Fruit fly (Drosophila melanogaster): Measurements from ENCODE around the gene CG32374.

The CG32374 gene

DNA sequence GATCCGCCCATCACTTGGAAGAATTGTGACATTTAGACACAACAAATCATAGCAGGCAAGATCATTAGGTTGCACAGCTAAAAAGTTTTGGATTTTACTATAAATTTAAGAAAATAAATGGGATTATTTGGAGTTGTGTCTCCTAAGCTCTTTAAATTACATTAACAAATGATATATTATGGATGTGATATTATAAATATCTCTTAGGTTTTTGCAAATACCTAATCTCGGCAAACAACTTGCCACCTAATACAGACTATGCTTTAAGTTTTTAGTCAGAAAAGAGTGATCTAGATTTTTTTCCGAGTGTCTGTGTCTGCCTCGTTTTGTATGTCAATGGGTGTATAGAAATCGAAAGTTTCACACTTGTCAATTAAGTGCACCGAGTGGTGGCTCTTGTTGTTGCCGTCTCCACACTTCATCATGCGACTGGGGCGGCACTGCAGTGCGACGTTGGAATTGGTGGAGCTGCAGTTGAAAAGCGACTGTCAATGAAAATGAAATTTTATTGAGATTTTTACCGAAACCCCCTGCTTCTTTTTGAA is 3.7 kb upstream of the CG32374 start:
- TF ChIP-seq CG17568 (GFP tag; optimal IDR thresholded peaks at IDR 0.05) (no peak), Hr39 (optimal IDR thresholded peaks at IDR 0.05) (no peak), sens (GFP tag) (peak; percentile 17), Blimp-1 (GFP tag; optimal IDR thresholded peaks at IDR 0.05) (peak; percentile 70), CG10366 (GFP tag; IDR thresholded peaks at IDR 0.05) (no peak)

DNA sequence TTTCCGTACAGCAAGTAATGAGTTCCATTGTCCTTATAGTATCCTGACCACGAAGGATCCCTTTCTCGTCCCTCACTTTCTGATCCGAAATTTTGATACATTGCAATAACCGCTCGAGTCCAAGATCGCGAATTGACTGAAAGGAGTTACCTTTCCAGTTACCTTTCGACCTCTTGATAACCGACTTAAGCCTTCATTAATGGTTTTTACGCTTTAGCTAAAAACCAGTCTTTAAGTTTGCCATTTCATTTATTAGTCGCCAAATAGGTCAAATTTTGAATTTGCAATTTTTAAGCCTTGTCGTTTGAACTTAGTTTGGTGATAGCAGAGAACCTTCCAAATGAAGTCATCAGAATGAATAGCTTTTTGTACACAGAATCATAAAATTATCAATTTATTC is 1.4 kb upstream of the CG32374 start, which contains the start of gene CG32376:
TSS of gene CG32376 (minus strand) at position 101 of the 400 bp plus-strand sequence.
- no peak for TF ChIP-seq CG8765 (GFP tag; IDR thresholded peaks at IDR 0.05)
- no peak for TF ChIP-seq CG17328 (GFP tag; IDR thresholded peaks at IDR 0.05)
- no peak for TF ChIP-seq CG4730 (GFP tag; IDR thresholded peaks at IDR 0.05)
- TF ChIP-seq jigr1 (GFP tag; IDR thresholded peaks at IDR 0.05): no peak
- TF ChIP-seq fd3F (GFP tag; optimal IDR thresholded peaks at IDR 0.05): no peak
- TF ChIP-seq CG14710 (tag; optimal IDR thresholded peaks at IDR 0.05): no peak
- no peak for TF ChIP-seq CG34422 (GFP tag; IDR thresholded peaks at IDR 0.05)
- TF ChIP-seq vfl (GFP tag; optimal IDR thresholded peaks at IDR 0.05): no peak
- no peak for TF ChIP-seq chif (GFP tag; optimal IDR thresholded peaks at IDR 0.05)
- no peak for TF ChIP-seq tx (GFP tag; optimal IDR thresholded peaks at IDR 0.05)
- TF ChIP-seq pfk (GFP tag; optimal IDR thresholded peaks at IDR 0.05): no peak
- TF ChIP-seq dpn (GFP tag; optimal IDR thresholded peaks at IDR 0.05): no peak
- no peak for TF ChIP-seq crol (GFP tag; IDR thresholded peaks at IDR 0.05)
- no peak for TF ChIP-seq tll (GFP tag; optimal IDR thresholded peaks at IDR 0.05)
- no peak for TF ChIP-seq her (GFP tag; optimal IDR thresholded peaks at IDR 0.05)
- TF ChIP-seq CG9609 (GFP tag; optimal IDR thresholded peaks at IDR 0.05): no peak
- TF ChIP-seq seq (GFP tag; IDR thresholded peaks at IDR 0.05): no peak
- TF ChIP-seq peb (GFP tag; IDR thresholded peaks at IDR 0.05): no peak
- no peak for TF ChIP-seq pnt (GFP tag; optimal IDR thresholded peaks at IDR 0.05)

DNA sequence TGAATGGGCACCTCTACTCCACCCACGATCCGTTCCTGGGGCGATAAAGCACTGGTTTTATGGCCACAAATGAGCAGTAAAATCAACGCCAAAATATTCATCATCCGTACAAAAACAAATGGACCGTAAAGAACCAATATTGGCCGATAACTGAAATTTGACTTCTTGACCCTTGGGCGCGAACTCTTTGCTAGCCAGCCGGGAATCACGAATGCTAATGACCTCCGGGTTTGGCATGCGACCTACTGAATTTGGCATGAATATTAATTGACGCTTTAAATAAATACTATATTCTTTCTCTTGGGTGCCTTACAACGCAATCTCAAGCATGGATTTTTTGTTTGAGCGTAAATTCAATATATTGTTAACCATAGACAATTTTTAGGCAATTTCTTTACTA is 1.2 kb downstream of the CG32374 start, which contains the start of gene CG16998:
TSS of gene CG16998 (minus strand) at position 101 of the 400 bp plus-strand sequence.
- no peak for TF ChIP-seq knrl (GFP tag; IDR thresholded peaks at IDR 0.05; ENCODE audit: partially characterized antibody)
- TF ChIP-seq CG3995 (GFP tag; optimal IDR thresholded peaks at IDR 0.05): no peak
- TF ChIP-seq CG16863 (GFP tag; optimal IDR thresholded peaks at IDR 0.05): no peak
- no peak for TF ChIP-seq salm (tag; optimal IDR thresholded peaks at IDR 0.05)
- no peak for TF ChIP-seq CG9797 (GFP tag; optimal IDR thresholded peaks at IDR 0.05)
- no peak for TF ChIP-seq CG18011 (GFP tag; optimal IDR thresholded peaks at IDR 0.05)
- TF ChIP-seq crp (GFP tag; optimal IDR thresholded peaks at IDR 0.05): no peak
- no peak for TF ChIP-seq CG7357 (GFP tag; IDR thresholded peaks at IDR 0.05)

DNA sequence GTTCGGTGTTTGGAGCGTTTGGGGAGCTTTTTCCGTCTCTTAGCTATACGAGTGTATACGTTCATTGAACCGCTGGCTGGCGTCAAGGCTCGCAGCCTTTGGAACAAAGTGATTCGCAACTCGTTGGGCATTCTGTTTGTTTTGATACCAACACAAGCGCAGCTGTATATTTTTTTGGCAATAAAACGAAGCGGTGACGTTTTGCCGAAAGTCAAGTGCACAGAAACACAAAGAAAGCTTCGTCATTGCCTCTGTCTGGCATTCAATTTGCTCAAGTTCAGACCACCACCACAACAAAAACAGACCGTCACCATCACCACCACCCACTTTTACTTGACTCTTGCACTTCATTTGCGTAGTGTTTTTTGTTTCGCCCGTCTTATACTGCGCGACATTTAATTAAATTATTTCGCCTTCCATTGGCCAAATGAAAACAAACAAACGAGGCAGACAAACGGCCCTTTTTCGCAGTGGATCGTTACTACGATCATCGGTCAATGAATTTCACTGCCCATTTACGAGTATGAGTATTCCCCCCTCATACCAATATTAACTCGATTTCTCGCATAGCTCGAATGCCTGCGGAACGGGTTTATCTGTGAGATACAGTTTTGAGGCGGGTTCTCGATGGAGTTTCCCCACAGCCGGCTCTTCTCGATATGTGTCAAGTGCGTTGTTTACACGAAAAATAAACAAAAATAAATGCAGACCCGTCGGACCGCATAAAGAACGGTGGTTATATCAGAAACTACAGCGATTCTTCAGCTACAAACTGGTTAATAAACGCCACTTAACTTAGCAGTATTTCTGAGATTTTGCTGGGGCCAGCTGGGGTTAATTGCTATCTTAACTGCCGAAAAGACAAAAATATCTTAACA is 10.3 kb downstream of the CG32374 start:
- TF ChIP-seq kni (GFP tag; optimal IDR thresholded peaks at IDR 0.05): peak; percentile 36
- TF ChIP-seq ci (GFP tag; IDR thresholded peaks at IDR 0.05): 0 out of 3 replicates have a peak, but pooled peaks have one; percentile 0
- no peak for TF ChIP-seq CHES-1-like (GFP tag; optimal IDR thresholded peaks at IDR 0.05)
- TF ChIP-seq luna (GFP tag; optimal IDR thresholded peaks at IDR 0.05): no peak
- no peak for TF ChIP-seq CG34224 (GFP tag; IDR thresholded peaks at IDR 0.05; ENCODE audit: partially characterized antibody)
- no peak for TF ChIP-seq CG16863 (GFP tag; optimal IDR thresholded peaks at IDR 0.05)
- no peak for TF ChIP-seq CG17328 (GFP tag; IDR thresholded peaks at IDR 0.05)
- no peak for TF ChIP-seq vnd (GFP tag; IDR thresholded peaks at IDR 0.05; ENCODE audit: partially characterized antibody)
- TF ChIP-seq fru (optimal IDR thresholded peaks at IDR 0.05): no peak
- no peak for TF ChIP-seq Oli (tag; optimal IDR thresholded peaks at IDR 0.05)
- TF ChIP-seq sens (GFP tag): peak; percentile 20
- no peak for TF ChIP-seq gce (GFP tag; IDR thresholded peaks at IDR 0.05)
- TF ChIP-seq Dref (GFP tag; IDR thresholded peaks at IDR 0.05): no peak
- TF ChIP-seq CG9609 (GFP tag; optimal IDR thresholded peaks at IDR 0.05): no peak
- peak in 1 of 2 experiments; percentile 59 for TF ChIP-seq Pdp1 (GFP tag; optimal IDR thresholded peaks at IDR 0.05)
- TF ChIP-seq CG3281 (GFP tag; optimal IDR thresholded peaks at IDR 0.05): no peak
- TF ChIP-seq Kr (GFP tag; optimal IDR thresholded peaks at IDR 0.05): no peak

Data from whole organism, embryonic.